Fruit fly (Drosophila melanogaster) whole organism, embryonic: ENCODE data around the gene CG32225.

Experiments
- Antp ChIP-seq: fragments of 200-800 bp; sonication (Bioruptor generic); optimal IDR thresholded peaks from 3 replicates; lab custom pipeline; 2016; ENCODE audit warnings: missing biosample characterization, missing genetic modification characterization
- Atf-2 ChIP-seq: fragments of 200-800 bp; sonication (Bioruptor generic); optimal IDR thresholded peaks from 2 replicates; lab custom pipeline; 2016; ENCODE audit warnings: missing biosample characterization, missing genetic modification characterization
- Bgb ChIP-seq: fragments of 200-800 bp; sonication (Bioruptor generic); IDR thresholded peaks from 2 replicates; pipeline ENCODE4 v1.3.6; 2022; ENCODE audit warnings: missing biosample characterization, missing genetic modification characterization; ENCODE audit not compliant: partially characterized antibody
- CG10366 ChIP-seq: fragments of 200-800 bp; sonication (Bioruptor generic); IDR thresholded peaks from 2 replicates; pipeline ENCODE4 v1.3.6; 2022; ENCODE audit warnings: missing biosample characterization, missing genetic modification characterization
- CG11456 ChIP-seq: fragments of 200-800 bp; sonication (Bioruptor generic); IDR thresholded peaks from 3 replicates; pipeline ENCODE4 v1.3.6; 2022; ENCODE audit warnings: missing biosample characterization, missing genetic modification characterization
- CG11695 ChIP-seq: fragments of 200-800 bp; sonication (Bioruptor generic); IDR thresholded peaks from 3 replicates; pipeline ENCODE4 v1.3.6; 2022; ENCODE audit warnings: missing biosample characterization, missing genetic modification characterization
- CG11696 ChIP-seq: fragments of 200-800 bp; sonication (Bioruptor generic); IDR thresholded peaks from 2 replicates; pipeline ENCODE4 v1.3.6; 2022; ENCODE audit warnings: missing biosample characterization, missing genetic modification characterization
- CG12299 ChIP-seq: fragments of 200-800 bp; sonication (Bioruptor generic); optimal IDR thresholded peaks from 2 replicates; lab custom pipeline; 2018; ENCODE audit warnings: missing biosample characterization, mild to moderate bottlenecking, missing genetic modification characterization
- CG13894 ChIP-seq: fragments of 200-800 bp; sonication (Bioruptor generic); optimal IDR thresholded peaks from 3 replicates; lab custom pipeline; 2018; ENCODE audit warnings: missing biosample characterization, mild to moderate bottlenecking, missing genetic modification characterization, moderate library complexity
- CG14710 ChIP-seq: fragments of 200-800 bp; sonication (Bioruptor generic); optimal IDR thresholded peaks from 3 replicates; lab custom pipeline; 2019; ENCODE audit warnings: missing biosample characterization, mild to moderate bottlenecking, missing genetic modification characterization, moderate library complexity
- CG15479 ChIP-seq: fragments of 200-800 bp; sonication (Bioruptor generic); optimal IDR thresholded peaks from 3 replicates; lab custom pipeline; 2019; ENCODE audit warnings: missing biosample characterization, mild to moderate bottlenecking, missing genetic modification characterization, moderate library complexity
- CG15514 ChIP-seq: fragments of 200-800 bp; sonication (Bioruptor generic); optimal IDR thresholded peaks from 3 replicates; lab custom pipeline; 2017; ENCODE audit warnings: missing biosample characterization, missing genetic modification characterization, mild to moderate bottlenecking, moderate library complexity, missing genetic modification reagents
- CG1603 ChIP-seq: fragments of 200-800 bp; sonication (Bioruptor generic); optimal IDR thresholded peaks from 2 replicates; lab custom pipeline; 2019; ENCODE audit warnings: missing biosample characterization, mild to moderate bottlenecking, missing genetic modification characterization, moderate library complexity
- CG17802 ChIP-seq: fragments of 200-800 bp; sonication (Bioruptor generic); optimal IDR thresholded peaks from 2 replicates; lab custom pipeline; 2018; ENCODE audit warnings: missing biosample characterization, mild to moderate bottlenecking, missing genetic modification characterization, moderate library complexity
- CG2875 ChIP-seq: fragments of 200-800 bp; sonication (Bioruptor generic); optimal IDR thresholded peaks from 2 replicates; lab custom pipeline; 2017; ENCODE audit warnings: missing biosample characterization, mild to moderate bottlenecking, missing genetic modification characterization, missing genetic modification reagents
- CG33557 ChIP-seq: fragments of 200-800 bp; sonication (Bioruptor generic); optimal IDR thresholded peaks from 2 replicates; lab custom pipeline; 2019; ENCODE audit warnings: missing biosample characterization, mild to moderate bottlenecking, missing genetic modification characterization, moderate library complexity
- CG34224 ChIP-seq: fragments of 200-800 bp; sonication (Bioruptor generic); IDR thresholded peaks from 3 replicates; pipeline ENCODE4 v1.3.6; 2022; ENCODE audit warnings: missing biosample characterization, missing genetic modification characterization; ENCODE audit not compliant: partially characterized antibody
- CG3726 ChIP-seq: fragments of 200-800 bp; sonication (Bioruptor generic); IDR thresholded peaks from 3 replicates; pipeline ENCODE4, ENCODE4 v1.3.6; 2022; ENCODE audit warnings: missing biosample characterization, missing genetic modification characterization
- CG6689 ChIP-seq: fragments of 200-800 bp; sonication (Bioruptor generic); IDR thresholded peaks from 2 replicates; pipeline ENCODE4 v1.3.6; 2022; ENCODE audit warnings: missing biosample characterization, missing genetic modification characterization
- CG6765 ChIP-seq: fragments of 200-800 bp; sonication (Bioruptor generic); optimal IDR thresholded peaks from 3 replicates; lab custom pipeline; 2017; ENCODE audit warnings: missing biosample characterization, mild to moderate bottlenecking, missing genetic modification characterization
- CG7271 ChIP-seq: fragments of 200-800 bp; sonication (Bioruptor generic); optimal IDR thresholded peaks from 2 replicates; lab custom pipeline; 2018; ENCODE audit warnings: missing biosample characterization, mild to moderate bottlenecking, missing genetic modification characterization, moderate library complexity
- CG8388 ChIP-seq: fragments of 200-800 bp; sonication (Bioruptor generic); optimal IDR thresholded peaks from 2 replicates; lab custom pipeline; 2019; ENCODE audit warnings: missing biosample characterization, mild to moderate bottlenecking, missing genetic modification characterization, moderate library complexity
- CG9876 ChIP-seq: fragments of 200-800 bp; sonication (Bioruptor generic); optimal IDR thresholded peaks from 2 replicates; lab custom pipeline; 2016; ENCODE audit warnings: missing biosample characterization, missing genetic modification characterization
- CTCF ChIP-seq: fragments of 200-800 bp; sonication (Bioruptor generic); optimal IDR thresholded peaks from 2 replicates; lab custom pipeline; 2017; ENCODE audit warnings: missing biosample characterization, mild to moderate bottlenecking, missing genetic modification characterization, moderate library complexity
- D ChIP-seq, 2 experiments: fragments of 200-800 bp in 1 of 2; fragments of >200 bp in 1 of 2; sonication (Bioruptor generic) in 1 of 2; optimal IDR thresholded peaks; 2 replicates in 1 of 2; 3 replicates in 1 of 2; lab custom pipeline; 2017; ENCODE audit warnings: mild to moderate bottlenecking in 1 of 2, missing biosample characterization in 1 of 2, missing genetic modification characterization in 1 of 2, missing genetic modification reagents in 1 of 2
- Dfd ChIP-seq, 2 experiments: fragments of >200 bp; optimal IDR thresholded peaks; 2 replicates each; lab custom pipeline; 2017; ENCODE audit warnings: missing biosample characterization in 2 of 2, missing genetic modification characterization in 2 of 2
- Doc3 ChIP-seq: fragments of 200-800 bp; sonication (Bioruptor generic); IDR thresholded peaks from 3 replicates; pipeline ENCODE4 v1.3.6; 2022; ENCODE audit warnings: missing biosample characterization, missing genetic modification characterization; ENCODE audit not compliant: partially characterized antibody
- Gsc ChIP-seq: fragments of 200-800 bp; sonication (Bioruptor generic); IDR thresholded peaks from 2 replicates; pipeline ENCODE4 v1.3.6; 2022; ENCODE audit warnings: missing biosample characterization, missing genetic modification characterization
- Gug ChIP-seq: fragments of 200-800 bp; sonication (Bioruptor generic); IDR thresholded peaks from 4 replicates; pipeline ENCODE4 v1.3.6; 2022; ENCODE audit warnings: missing biosample characterization, missing genetic modification characterization
- HmgD ChIP-seq: fragments of 200-800 bp; sonication (Bioruptor generic); optimal IDR thresholded peaks from 3 replicates; lab custom pipeline; 2016; ENCODE audit warnings: missing biosample characterization, missing genetic modification characterization
- Hmx ChIP-seq: fragments of 200-800 bp; sonication (Bioruptor generic); optimal IDR thresholded peaks from 2 replicates; lab custom pipeline; 2016; ENCODE audit warnings: missing biosample characterization, missing genetic modification characterization
- Jarid2 ChIP-seq: fragments of 200-800 bp; sonication (Bioruptor generic); optimal IDR thresholded peaks from 3 replicates; lab custom pipeline; 2017; ENCODE audit warnings: mild to moderate bottlenecking, missing biosample characterization, missing genetic modification reagents, missing genetic modification characterization
- Pdp1 ChIP-seq, 2 experiments: fragments of 200-800 bp; sonication (Bioruptor generic); optimal IDR thresholded peaks; 3 replicates each; lab custom pipeline; 2016; ENCODE audit warnings: missing biosample characterization in 2 of 2, missing genetic modification characterization in 2 of 2, mild to moderate bottlenecking in 1 of 2, moderate library complexity in 1 of 2
- Sox102F ChIP-seq: fragments of 200-800 bp; sonication (Bioruptor generic); optimal IDR thresholded peaks from 2 replicates; lab custom pipeline; 2018; ENCODE audit warnings: missing biosample characterization, mild to moderate bottlenecking, missing genetic modification characterization, moderate library complexity
- Sry-δ ChIP-seq: fragments of 200-800 bp; sonication (Bioruptor generic); optimal IDR thresholded peaks from 2 replicates; lab custom pipeline; 2016; ENCODE audit warnings: missing biosample characterization, missing genetic modification characterization
- ara ChIP-seq: fragments of 200-800 bp; sonication (Bioruptor generic); IDR thresholded peaks from 2 replicates; pipeline ENCODE4 v1.3.6; 2022; ENCODE audit warnings: missing biosample characterization, missing genetic modification characterization
- chinmo ChIP-seq: fragments of 200-800 bp; sonication (Bioruptor generic); IDR thresholded peaks from 4 replicates; pipeline ENCODE4 v1.3.6; 2022; ENCODE audit warnings: missing biosample characterization, missing genetic modification characterization; ENCODE audit not compliant: partially characterized antibody
- chm ChIP-seq: fragments of 200-800 bp; sonication (Bioruptor generic); IDR thresholded peaks from 2 replicates; pipeline ENCODE4 v1.3.6; 2022; ENCODE audit warnings: missing biosample characterization, missing genetic modification characterization
- chn ChIP-seq: fragments of 200-800 bp; sonication (Bioruptor generic); optimal IDR thresholded peaks from 2 replicates; lab custom pipeline; 2016; ENCODE audit warnings: missing biosample characterization, missing genetic modification characterization
- crol ChIP-seq: fragments of 200-800 bp; sonication (Bioruptor generic); IDR thresholded peaks from 2 replicates; pipeline ENCODE4 v1.3.6; 2022; ENCODE audit warnings: missing biosample characterization, missing genetic modification characterization
- fd3F ChIP-seq: fragments of 200-800 bp; sonication (Bioruptor generic); optimal IDR thresholded peaks from 2 replicates; lab custom pipeline; 2018; ENCODE audit warnings: missing biosample characterization, mild to moderate bottlenecking, missing genetic modification characterization, moderate library complexity
- kay ChIP-seq: fragments of 200-800 bp; sonication (Bioruptor generic); optimal IDR thresholded peaks from 2 replicates; lab custom pipeline; 2016; ENCODE audit warnings: missing biosample characterization, missing genetic modification characterization
- onecut ChIP-seq: fragments of 200-800 bp; sonication (Bioruptor generic); IDR thresholded peaks from 2 replicates; pipeline ENCODE4 v1.3.6; 2022; ENCODE audit warnings: missing biosample characterization, missing genetic modification characterization
- pb ChIP-seq: fragments of 200-800 bp; sonication (Bioruptor generic); optimal IDR thresholded peaks from 3 replicates; lab custom pipeline; 2016; ENCODE audit warnings: missing biosample characterization, missing genetic modification characterization
- prd ChIP-seq, 3 experiments: fragments of >200 bp in 2 of 3; fragments of 200-800 bp in 1 of 3; sonication (Bioruptor generic) in 1 of 3; optimal IDR thresholded peaks in 2 of 3; IDR thresholded peaks in 1 of 3; 2 replicates in 2 of 3; 3 replicates in 1 of 3; pipeline versions ENCODE4 v1.3.6 to Lab custom; 2017 to 2022; ENCODE audit warnings: missing biosample characterization in 1 of 3, missing genetic modification characterization in 1 of 3
- ro ChIP-seq: fragments of 200-800 bp; sonication (Bioruptor generic); IDR thresholded peaks from 2 replicates; pipeline ENCODE4 v1.3.6; 2022; ENCODE audit warnings: missing biosample characterization, missing genetic modification characterization
- sens ChIP-seq: fragments of 200-800 bp; sonication (Bioruptor generic); peaks from one replicate; lab custom pipeline; 2016; ENCODE audit warnings: missing biosample characterization, missing genetic modification characterization
- slbo ChIP-seq: fragments of 200-800 bp; sonication (Bioruptor generic); IDR thresholded peaks from 2 replicates; pipeline ENCODE4 v1.3.6; 2022; ENCODE audit warnings: missing biosample characterization, missing genetic modification characterization
- tap ChIP-seq: fragments of 200-800 bp; optimal IDR thresholded peaks from 3 replicates; lab custom pipeline; 2019; ENCODE audit warnings: missing biosample characterization, mild to moderate bottlenecking, missing genetic modification characterization, moderate library complexity
- zen ChIP-seq: fragments of 200-800 bp; sonication (Bioruptor generic); optimal IDR thresholded peaks from 3 replicates; lab custom pipeline; 2018; ENCODE audit warnings: missing biosample characterization, mild to moderate bottlenecking, missing genetic modification characterization, moderate library complexity

Gene CG32225

DNA sequence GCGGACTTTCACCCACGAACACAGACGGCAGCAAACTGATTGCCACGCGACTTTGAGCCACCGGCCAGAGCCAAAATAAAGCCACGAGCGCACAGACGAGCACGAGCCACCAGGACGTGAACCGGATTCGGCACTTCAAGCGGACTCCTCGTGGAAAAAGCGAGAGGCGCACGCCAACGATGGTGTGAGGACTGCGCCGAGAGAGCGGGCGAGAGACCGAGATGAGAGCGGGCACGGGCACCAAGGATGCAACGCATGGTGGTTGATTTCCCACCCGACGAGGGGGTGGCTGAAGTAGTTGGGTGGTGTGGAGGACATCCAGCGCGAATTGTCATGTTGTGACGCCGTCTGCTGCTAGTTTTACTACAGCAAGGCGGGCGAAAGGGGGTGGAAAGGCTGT lies 11.0 kb downstream of the CG32225 start, which contains the start of gene gogo (continued):
- TF ChIP-seq chinmo (GFP tag; lab: Robert Waterston, UW): 0 out of 4 replicates have a peak, but pooled peaks have one; percentile 74
- TF ChIP-seq tap: no peak
- no peak for TF ChIP-seq slbo (GFP tag; lab: Robert Waterston, UW)
- TF ChIP-seq CG11695: no peak
- TF ChIP-seq CG13894 (tag; lab: Kevin White, UChicago): peak; percentile 34
- TF ChIP-seq CG12299 (tag; lab: Kevin White, UChicago): no peak
- no peak for TF ChIP-seq onecut (GFP tag; lab: Robert Waterston, UW)
- TF ChIP-seq sens (GFP tag; lab: Kevin White, UChicago): peak; percentile 86
- peak; percentile 24 for TF ChIP-seq HmgD (GFP tag; lab: Kevin White, UChicago)
- no peak for TF ChIP-seq CG7271 (tag; lab: Kevin White, UChicago)
- TF ChIP-seq Pdp1 (GFP tag; optimal IDR thresholded peaks at IDR 0.05; lab: Kevin White, UChicago): no peak
- no peak for TF ChIP-seq CG15479 (GFP tag; lab: Kevin White, UChicago)
- TF ChIP-seq Atf-2 (GFP tag; lab: Kevin White, UChicago): no peak
- peak; percentile 7 for TF ChIP-seq zen
- TF ChIP-seq CTCF (GFP tag; lab: Kevin White, UChicago): no peak
- no peak for TF ChIP-seq CG14710
- no peak for TF ChIP-seq Hmx
- TF ChIP-seq CG6689 (GFP tag; lab: Robert Waterston, UW): no peak
- peak; percentile 38; the same call in 1 of the 2 replicates for TF ChIP-seq Bgb (GFP tag; lab: Robert Waterston, UW)
- peak; percentile 34 for TF ChIP-seq CG15514 (GFP tag; lab: Kevin White, UChicago)
- TF ChIP-seq D (optimal IDR thresholded peaks at IDR 0.05; lab: Kevin White, UChicago): no peak
- TF ChIP-seq D (GFP tag; optimal IDR thresholded peaks at IDR 0.05; lab: Kevin White, UChicago): no peak
- 0 out of 2 replicates have a peak, but pooled peaks have one; percentile 22 for TF ChIP-seq chm
- no peak for TF ChIP-seq CG11456
- TF ChIP-seq Dfd (GFP tag; optimal IDR thresholded peaks at IDR 0.05; lab: Kevin White, UChicago): no peak
- no peak for TF ChIP-seq prd (optimal IDR thresholded peaks at IDR 0.05; lab: Kevin White, UChicago)
- TF ChIP-seq prd (GFP tag; IDR thresholded peaks at IDR 0.05; lab: Robert Waterston, UW): 0 out of 3 replicates have a peak, but pooled peaks have one; percentile 11
- no peak for TF ChIP-seq CG8388 (GFP tag; lab: Kevin White, UChicago)
- no peak for TF ChIP-seq Gug (GFP tag; lab: Robert Waterston, UW)
- no peak for TF ChIP-seq CG9876 (GFP tag; lab: Kevin White, UChicago)
- TF ChIP-seq Antp (GFP tag; lab: Kevin White, UChicago): no peak
- no peak for TF ChIP-seq CG1603 (tag; lab: Kevin White, UChicago)
- TF ChIP-seq Sox102F: no peak
- TF ChIP-seq fd3F (GFP tag; lab: Kevin White, UChicago): no peak
- peak; percentile 60 for TF ChIP-seq Jarid2 (GFP tag; lab: Kevin White, UChicago)
- TF ChIP-seq CG10366 (GFP tag; lab: Robert Waterston, UW): no peak
- no peak for TF ChIP-seq ara (GFP tag; lab: Robert Waterston, UW)
- no peak for TF ChIP-seq Sry-δ
- no peak for TF ChIP-seq CG2875
- no peak for TF ChIP-seq ro (GFP tag; lab: Robert Waterston, UW)
- TF ChIP-seq pb (GFP tag; lab: Kevin White, UChicago): no peak
- 0 out of 3 replicates have a peak, but pooled peaks have one; percentile 28 for TF ChIP-seq Doc3
- no peak for TF ChIP-seq CG34224
- TF ChIP-seq chn (GFP tag; lab: Kevin White, UChicago): peak; percentile 6
- no peak for TF ChIP-seq CG17802 (tag; lab: Kevin White, UChicago)
- no peak for TF ChIP-seq CG11696 (GFP tag; lab: Robert Waterston, UW)
- no peak for TF ChIP-seq Gsc (GFP tag; lab: Robert Waterston, UW)
- peak; percentile 57; the same call in 1 of the 2 replicates for TF ChIP-seq crol (GFP tag; lab: Robert Waterston, UW)
- TF ChIP-seq CG33557 (GFP tag; lab: Kevin White, UChicago): no peak
- TF ChIP-seq CG6765 (GFP tag; lab: Kevin White, UChicago): no peak
- no peak for TF ChIP-seq CG3726
- TF ChIP-seq kay (GFP tag; lab: Kevin White, UChicago): no peak
